Worm (Caenorhabditis elegans) whole organism, early embryonic: ENCODE results near the gene algn-8.

Source experiments
- B0310.2 ChIP-seq: sonication (generic microtip); optimal IDR thresholded peaks from 2 replicates; lab custom pipeline; 2016; ENCODE audit warnings: mild to moderate bottlenecking, missing genetic modification characterization, missing compliant biosample characterization
- F13C5.2 ChIP-seq: sonication (generic microtip); optimal IDR thresholded peaks from 2 replicates; lab custom pipeline; 2017; ENCODE audit warnings: mild to moderate bottlenecking, missing genetic modification characterization, inconsistent platforms, missing compliant biosample characterization
- aly-1 ChIP-seq: sonication (generic microtip); optimal IDR thresholded peaks from 2 replicates; lab custom pipeline; 2016; ENCODE audit warnings: missing genetic modification characterization, missing compliant biosample characterization
- ama-1 ChIP-seq: fragments of 150-350 bp; optimal IDR thresholded peaks from 2 replicates; lab custom pipeline; 2014
- ceh-13 ChIP-seq: fragments of 200-800 bp; sonication (Bioruptor generic); optimal IDR thresholded peaks from 2 replicates; lab custom pipeline; 2018; ENCODE audit warnings: mild to moderate bottlenecking, missing genetic modification characterization, missing compliant biosample characterization
- ceh-36 ChIP-seq: sonication (generic microtip); optimal IDR thresholded peaks from 2 replicates; lab custom pipeline; 2016; ENCODE audit warnings: missing genetic modification characterization, inconsistent platforms, missing compliant biosample characterization
- ets-7 ChIP-seq: sonication (generic microtip); optimal IDR thresholded peaks from 2 replicates; lab custom pipeline; 2016; ENCODE audit warnings: missing genotype, missing genetic modification characterization, missing compliant biosample characterization
- flt-1 ChIP-seq: fragments of 200-800 bp; sonication (Bioruptor generic); IDR thresholded peaks from 2 replicates; pipeline ENCODE4 v1.3.6; 2022; ENCODE audit warnings: missing genetic modification characterization, missing compliant biosample characterization
- hmbx-1 ChIP-seq: sonication (generic microtip); optimal IDR thresholded peaks from 2 replicates; lab custom pipeline; 2016; ENCODE audit warnings: mild to moderate bottlenecking, missing genetic modification characterization, missing compliant biosample characterization
- hmg-4 ChIP-seq: fragments of 200-800 bp; sonication (Bioruptor generic); optimal IDR thresholded peaks from 2 replicates; lab custom pipeline; 2018; ENCODE audit warnings: mild to moderate bottlenecking, missing genetic modification characterization, missing compliant biosample characterization
- hnd-1 ChIP-seq: sonication (generic microtip); optimal IDR thresholded peaks from 2 replicates; lab custom pipeline; 2016; ENCODE audit warnings: missing genetic modification characterization, missing compliant biosample characterization
- pes-1 ChIP-seq: fragments of 200-800 bp; sonication (Bioruptor generic); IDR thresholded peaks from 2 replicates; pipeline ENCODE4 v1.3.6; 2022; ENCODE audit warnings: missing genetic modification reagents, missing genetic modification characterization, missing compliant biosample characterization
- scrt-1 ChIP-seq: fragments of 200-800 bp; sonication (Bioruptor generic); IDR thresholded peaks from 2 replicates; pipeline ENCODE4 v1.3.6; 2022; ENCODE audit warnings: missing genetic modification characterization, missing compliant biosample characterization
- sea-1 ChIP-seq: fragments of 200-800 bp; sonication (Bioruptor generic); conservative IDR thresholded peaks from 2 replicates; pipeline ENCODE4 v1.3.6; 2022; ENCODE audit warnings: missing genetic modification characterization, missing compliant biosample characterization
- tbx-11 ChIP-seq: fragments of 200-800 bp; sonication (Bioruptor generic); IDR thresholded peaks from 2 replicates; pipeline ENCODE4 v1.3.6; 2022; ENCODE audit warnings: missing genetic modification characterization, missing compliant biosample characterization
- tbx-37 ChIP-seq: fragments of 200-800 bp; sonication (Bioruptor generic); conservative IDR thresholded peaks from 2 replicates; pipeline ENCODE4 v1.3.6; 2022; ENCODE audit warnings: missing genetic modification reagents, missing genetic modification characterization, missing compliant biosample characterization
- tra-4 ChIP-seq: sonication (generic microtip); optimal IDR thresholded peaks from 2 replicates; lab custom pipeline; 2017; ENCODE audit warnings: missing genetic modification characterization, missing compliant biosample characterization

Gene algn-8

ce11 chrII:9886216-9886615 is at the start of gene algn-8:
algn-8 (minus strand) TSS chrII:9886442.
- TF ChIP-seq tbx-37 (GFP tag; lab: Robert Waterston, UW) = no peak
- no peak for TF ChIP-seq ceh-13 (GFP tag; lab: Kevin White, UChicago)
- TF ChIP-seq ceh-36 = no peak
- TF ChIP-seq F13C5.2 = no peak
- TF ChIP-seq aly-1 = no peak
- no peak for TF ChIP-seq B0310.2
- TF ChIP-seq sea-1 = no peak
- no peak for TF ChIP-seq tra-4
- TF ChIP-seq hnd-1 = no peak
- TF ChIP-seq hmg-4 (GFP tag; lab: Kevin White, UChicago) = no peak
- TF ChIP-seq hmbx-1 (tag; lab: Kevin White, UChicago) = no peak
- TF ChIP-seq ets-7 (tag; lab: Kevin White, UChicago) = no peak
- no peak for TF ChIP-seq ama-1 (lab: Kevin White, UChicago)
- no peak for TF ChIP-seq tbx-11 (GFP tag; lab: Robert Waterston, UW)
- TF ChIP-seq flt-1 (GFP tag; lab: Robert Waterston, UW) = no peak
- no peak for TF ChIP-seq scrt-1 (GFP tag; lab: Robert Waterston, UW)
- no peak for TF ChIP-seq pes-1 (GFP tag; lab: Robert Waterston, UW)

ce11 chrII:9935664-9936063 is 49.4 kb upstream of the algn-8 start:
- TF ChIP-seq sea-1 = no peak
- no peak for TF ChIP-seq F13C5.2
- no peak for TF ChIP-seq tbx-11 (GFP tag; lab: Robert Waterston, UW)
- TF ChIP-seq hnd-1 = no peak
- TF ChIP-seq scrt-1 (GFP tag; lab: Robert Waterston, UW) = no peak
- no peak for TF ChIP-seq tra-4

- TF ChIP-seq ama-1 (lab: Kevin White, UChicago) (no peak), ceh-36 (no peak), F13C5.2 (no peak), hmbx-1 (tag; lab: Kevin White, UChicago) (no peak), B0310.2 (no peak), aly-1 (no peak), tra-4 (no peak), hnd-1 (no peak), sea-1 (no peak), tbx-37 (GFP tag; lab: Robert Waterston, UW) (no peak), tbx-11 (GFP tag; lab: Robert Waterston, UW) (no peak), hmg-4 (GFP tag; lab: Kevin White, UChicago) (no peak), ceh-13 (GFP tag; lab: Kevin White, UChicago) (no peak), pes-1 (GFP tag; lab: Robert Waterston, UW) (no peak), flt-1 (GFP tag; lab: Robert Waterston, UW) (no peak), scrt-1 (GFP tag; lab: Robert Waterston, UW) (no peak), ets-7 (tag; lab: Kevin White, UChicago) (no peak)
These were observed 48.9 kb upstream of the algn-8 start for ce11 chrII:9935044-9935599.

- TF ChIP-seq ets-7 (tag; lab: Kevin White, UChicago) (no peak), hnd-1 (no peak), ama-1 (lab: Kevin White, UChicago) (no peak), scrt-1 (GFP tag; lab: Robert Waterston, UW) (no peak), B0310.2 (no peak), tra-4 (no peak), ceh-13 (GFP tag; lab: Kevin White, UChicago) (no peak), tbx-11 (GFP tag; lab: Robert Waterston, UW) (no peak), flt-1 (GFP tag; lab: Robert Waterston, UW) (no peak), hmg-4 (GFP tag; lab: Kevin White, UChicago) (no peak), ceh-36 (no peak), sea-1 (no peak)
These were observed 48.3 kb upstream of the algn-8 start for ce11 chrII:9934570-9934969.

- TF ChIP-seq aly-1 (no peak), ets-7 (tag; lab: Kevin White, UChicago) (no peak), hmbx-1 (tag; lab: Kevin White, UChicago) (no peak), flt-1 (GFP tag; lab: Robert Waterston, UW) (no peak), ceh-13 (GFP tag; lab: Kevin White, UChicago) (no peak), B0310.2 (no peak), tra-4 (no peak), tbx-37 (GFP tag; lab: Robert Waterston, UW) (no peak), F13C5.2 (no peak), ceh-36 (no peak), ama-1 (lab: Kevin White, UChicago) (no peak), pes-1 (GFP tag; lab: Robert Waterston, UW) (no peak), tbx-11 (GFP tag; lab: Robert Waterston, UW) (no peak), hmg-4 (GFP tag; lab: Kevin White, UChicago) (no peak), scrt-1 (GFP tag; lab: Robert Waterston, UW) (no peak), hnd-1 (no peak), sea-1 (no peak)
These were observed 47.7 kb upstream of the algn-8 start for ce11 chrII:9933947-9934383.

- TF ChIP-seq ama-1 (lab: Kevin White, UChicago) = no peak
- no peak for TF ChIP-seq flt-1 (GFP tag; lab: Robert Waterston, UW)
- no peak for TF ChIP-seq B0310.2
- TF ChIP-seq tra-4 = no peak
- TF ChIP-seq pes-1 (GFP tag; lab: Robert Waterston, UW) = no peak
- no peak for TF ChIP-seq sea-1
- TF ChIP-seq hmg-4 (GFP tag; lab: Kevin White, UChicago) = no peak
- no peak for TF ChIP-seq ceh-13 (GFP tag; lab: Kevin White, UChicago)
- no peak for TF ChIP-seq hmbx-1 (tag; lab: Kevin White, UChicago)
- no peak for TF ChIP-seq hnd-1
- no peak for TF ChIP-seq tbx-37 (GFP tag; lab: Robert Waterston, UW)
- no peak for TF ChIP-seq F13C5.2
- no peak for TF ChIP-seq ceh-36
- no peak for TF ChIP-seq scrt-1 (GFP tag; lab: Robert Waterston, UW)
- TF ChIP-seq tbx-11 (GFP tag; lab: Robert Waterston, UW) = no peak
- TF ChIP-seq ets-7 (tag; lab: Kevin White, UChicago) = no peak
- TF ChIP-seq aly-1 = no peak
These were observed 45.2 kb upstream of the algn-8 start, which contains the start of gene pho-11 for ce11 chrII:9931476-9931875. pho-11 (plus strand) TSS chrII:9931849.

ce11 chrII:9931012-9931411 is 44.8 kb upstream of the algn-8 start:
- TF ChIP-seq F13C5.2 (peak; percentile 22), ama-1 (lab: Kevin White, UChicago) (peak; percentile 21), tra-4 (no peak), B0310.2 (no peak), tbx-11 (GFP tag; lab: Robert Waterston, UW) (no peak)
